Worm (Caenorhabditis elegans): Measurements from ENCODE around the gene atn-1.

ce11 chrV:12466653-12467052 is 11.6 kb upstream of the atn-1 start:
- TF ChIP-seq unc-62 (GFP tag; optimal IDR thresholded peaks at IDR 0.05) = no peak
- TF ChIP-seq nhr-237 (tag; optimal IDR thresholded peaks at IDR 0.05) = no peak
- no peak for TF ChIP-seq lin-39 (tag; optimal IDR thresholded peaks at IDR 0.05)

Data from whole organism, L3 larva.